Worm (Caenorhabditis elegans): ENCODE data around the gene F58D2.4.

The F58D2.4 gene

ce11 chrIV:13214466-13214865 lies 25.6 kb upstream of the F58D2.4 start, which contains the start of gene cho-1:
Gene cho-1 (minus strand): TSS chrIV:13214566.
- no peak for TF ChIP-seq ceh-45 (GFP tag; IDR thresholded peaks at IDR 0.05)
- TF ChIP-seq madf-2 (tag; optimal IDR thresholded peaks at IDR 0.05), result no peak
- TF ChIP-seq dmd-4 (tag; optimal IDR thresholded peaks at IDR 0.05; ENCODE audit: borderline replicate concordance), result no peak
- TF ChIP-seq zip-5 (tag; optimal IDR thresholded peaks at IDR 0.05), result no peak
- TF ChIP-seq mec-3 (tag; optimal IDR thresholded peaks at IDR 0.05; ENCODE audit: borderline replicate concordance), result no peak
- no peak for TF ChIP-seq tbx-2 (tag; optimal IDR thresholded peaks at IDR 0.05)
- no peak for TF ChIP-seq hlh-13 (GFP tag; optimal IDR thresholded peaks at IDR 0.05)
- no peak for TF ChIP-seq ceh-48 (tag; optimal IDR thresholded peaks at IDR 0.05)
- no peak for TF ChIP-seq sox-4 (tag; optimal IDR thresholded peaks at IDR 0.05)
- no peak for TF ChIP-seq ceh-2 (tag; optimal IDR thresholded peaks at IDR 0.05)
- no peak for TF ChIP-seq pha-4 (tag; optimal IDR thresholded peaks at IDR 0.05)
- TF ChIP-seq ceh-34 (tag; optimal IDR thresholded peaks at IDR 0.05), result no peak
- no peak for TF ChIP-seq ceh-22 (tag; optimal IDR thresholded peaks at IDR 0.05)

- TF ChIP-seq ceh-9 (tag; optimal IDR thresholded peaks at IDR 0.05) (no peak), pax-1 (tag; optimal IDR thresholded peaks at IDR 0.05) (no peak), madf-2 (tag; optimal IDR thresholded peaks at IDR 0.05) (no peak), elt-2 (tag; optimal IDR thresholded peaks at IDR 0.05) (no peak), ceh-30 (tag; optimal IDR thresholded peaks at IDR 0.05) (no peak), ceh-19 (GFP tag; optimal IDR thresholded peaks at IDR 0.05) (no peak), nhr-232 (tag; optimal IDR thresholded peaks at IDR 0.05) (no peak), nfya-1 (tag; optimal IDR thresholded peaks at IDR 0.05) (no peak), ceh-45 (GFP tag; IDR thresholded peaks at IDR 0.05) (no peak)
Measured at ce11 chrIV:13209566-13209965, 20.7 kb upstream of the F58D2.4 start, which contains the start of gene C48D1.9. Gene C48D1.9 (minus strand): TSS chrIV:13209666.

- TF ChIP-seq ceh-31 (tag; optimal IDR thresholded peaks at IDR 0.05) (peak; percentile 18), ref-2 (tag; optimal IDR thresholded peaks at IDR 0.05) (peak; percentile 16), gmeb-2 (tag; optimal IDR thresholded peaks at IDR 0.05) (no peak)
Measured at ce11 chrIV:13205891-13206290, 17.0 kb upstream of the F58D2.4 start.

- TF ChIP-seq pat-9 (tag; optimal IDR thresholded peaks at IDR 0.05) (no peak), fkh-10 (GFP tag; optimal IDR thresholded peaks at IDR 0.05) (no peak), pros-1 (tag; optimal IDR thresholded peaks at IDR 0.05) (no peak), pha-2 (tag; optimal IDR thresholded peaks at IDR 0.05) (no peak), hlh-8 (tag; optimal IDR thresholded peaks at IDR 0.05) (no peak), ets-4 (tag; optimal IDR thresholded peaks at IDR 0.05) (no peak), npax-4 (tag; optimal IDR thresholded peaks at IDR 0.05) (no peak), rnt-1 (tag; optimal IDR thresholded peaks at IDR 0.05) (no peak), sox-4 (tag; optimal IDR thresholded peaks at IDR 0.05) (no peak), fkh-6 (tag; optimal IDR thresholded peaks at IDR 0.05) (no peak), dmd-4 (tag; optimal IDR thresholded peaks at IDR 0.05; ENCODE audit: borderline replicate concordance) (no peak), hlh-15 (tag; optimal IDR thresholded peaks at IDR 0.05) (no peak)
Measured at ce11 chrIV:13204037-13204436, 15.2 kb upstream of the F58D2.4 start, which contains the start of gene ced-3. Gene ced-3 (minus strand): TSS chrIV:13204137.

- no peak for TF ChIP-seq fkh-10 (GFP tag; optimal IDR thresholded peaks at IDR 0.05)
Measured at ce11 chrIV:13197282-13197681, 8.4 kb upstream of the F58D2.4 start, which contains the start of gene C48D1.1. Gene C48D1.1 (minus strand): TSS chrIV:13197382.

DNA sequence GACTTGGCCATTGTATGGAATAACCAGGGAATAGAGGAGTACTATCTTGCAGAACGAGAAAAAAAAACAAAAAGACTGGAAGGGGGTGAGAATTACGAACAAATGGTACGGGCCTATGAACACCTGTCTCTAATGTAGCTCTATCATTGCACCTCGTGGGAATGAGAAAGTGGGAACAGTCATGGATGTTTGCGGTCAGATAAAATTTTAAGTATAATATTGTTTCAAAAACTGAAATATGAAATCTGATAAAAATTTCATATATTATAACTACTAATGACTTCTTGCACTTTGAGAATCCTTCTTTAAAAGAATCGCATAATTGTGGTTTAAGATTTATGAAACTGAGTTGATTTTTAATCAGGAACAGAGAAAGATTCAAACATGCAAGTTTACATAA lies 4.4 kb upstream of the F58D2.4 start, which contains the start of gene F58D2.5:
Gene F58D2.5 (minus strand): TSS at position 101 of the 400 bp plus-strand sequence.
- no peak for TF ChIP-seq dmd-4 (tag; optimal IDR thresholded peaks at IDR 0.05; ENCODE audit: borderline replicate concordance)

Data from whole organism, late embryonic.